Fruit fly (Drosophila melanogaster): ENCODE data around the gene CG7271.

The CG7271 gene

DNA sequence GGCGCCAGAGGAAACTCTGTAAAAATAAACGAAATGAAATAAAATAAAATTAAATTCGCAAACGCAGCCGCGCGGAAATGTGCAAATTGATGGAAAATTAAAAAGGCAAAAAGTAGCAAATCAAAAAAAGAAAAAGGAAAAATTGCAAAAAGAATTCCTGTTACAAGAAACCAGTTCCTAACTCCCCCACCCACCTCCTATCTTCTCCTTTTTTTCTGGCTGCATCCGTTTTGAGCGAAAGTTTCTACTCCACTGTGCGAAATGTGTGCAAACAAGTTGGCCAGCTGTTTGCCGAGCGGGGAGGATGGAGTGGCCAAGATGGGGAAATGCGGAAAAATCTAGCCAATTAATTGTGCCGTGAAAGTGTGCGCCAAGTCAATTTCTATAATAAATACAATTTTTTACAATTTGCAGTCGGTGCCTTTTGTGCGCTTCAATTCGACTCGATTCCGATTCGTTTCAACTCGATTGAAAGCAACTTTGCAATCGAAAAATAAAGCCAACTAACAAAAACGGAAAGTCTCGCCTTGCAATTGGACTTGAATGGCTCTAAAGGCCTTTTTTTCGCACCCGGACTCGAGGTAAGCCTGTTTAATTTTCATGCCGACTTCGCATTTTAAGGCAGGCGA lies 38.0 kb downstream of the CG7271 start:
- no peak for TF ChIP-seq CG10565 (GFP tag; optimal IDR thresholded peaks at IDR 0.05)
- peak; percentile 49; the same call in 1 of the 2 replicates for TF ChIP-seq Drgx (GFP tag; IDR thresholded peaks at IDR 0.05)
- TF ChIP-seq Ets65A (GFP tag) = peak; percentile 57
- TF ChIP-seq CG12299 (tag; optimal IDR thresholded peaks at IDR 0.05) = no peak
- no peak for TF ChIP-seq zfh2 (GFP tag; optimal IDR thresholded peaks at IDR 0.05)
- TF ChIP-seq Ravus (GFP tag; IDR thresholded peaks at IDR 0.05) = no peak
- no peak for TF ChIP-seq Atf3 (GFP tag; optimal IDR thresholded peaks at IDR 0.05)
- peak; percentile 57 for TF ChIP-seq CG15601 (tag; optimal IDR thresholded peaks at IDR 0.05)
- peak; percentile 34 for TF ChIP-seq sens (GFP tag)
- TF ChIP-seq so (GFP tag; IDR thresholded peaks at IDR 0.05) = 0 out of 3 replicates have a peak, but pooled peaks have one; percentile 10
- no peak for TF ChIP-seq BEAF-32 (GFP tag; optimal IDR thresholded peaks at IDR 0.05)
- TF ChIP-seq HLH4C (GFP tag; IDR thresholded peaks at IDR 0.05; ENCODE audit: partially characterized antibody) = no peak
- no peak for TF ChIP-seq unc-4 (GFP tag; IDR thresholded peaks at IDR 0.05; ENCODE audit: partially characterized antibody)
- no peak for TF ChIP-seq CG12659 (GFP tag; optimal IDR thresholded peaks at IDR 0.05)
- TF ChIP-seq CG14014 (GFP tag; IDR thresholded peaks at IDR 0.05) = 0 out of 2 replicates have a peak, but pooled peaks have one; percentile 23
- TF ChIP-seq chinmo (GFP tag; IDR thresholded peaks at IDR 0.05; ENCODE audit: partially characterized antibody) = no peak
- TF ChIP-seq CG1832 (GFP tag; optimal IDR thresholded peaks at IDR 0.05) = no peak

- no peak for TF ChIP-seq CG9727 (GFP tag; optimal IDR thresholded peaks at IDR 0.05)
- TF ChIP-seq kni (GFP tag; optimal IDR thresholded peaks at IDR 0.05) = peak; percentile 50
- TF ChIP-seq Opbp (GFP tag; IDR thresholded peaks at IDR 0.05; ENCODE audit: partially characterized antibody) = 0 out of 3 replicates have a peak, but pooled peaks have one; percentile 7
- TF ChIP-seq CG34422 (GFP tag; IDR thresholded peaks at IDR 0.05) = 0 out of 3 replicates have a peak, but pooled peaks have one; percentile 13
- TF ChIP-seq pros (GFP tag; optimal IDR thresholded peaks at IDR 0.05) = peak; percentile 52
- TF ChIP-seq trem (tag; optimal IDR thresholded peaks at IDR 0.05) = no peak
- no peak for TF ChIP-seq CG15269 (tag; optimal IDR thresholded peaks at IDR 0.05)
- no peak for TF ChIP-seq CG3163 (GFP tag; optimal IDR thresholded peaks at IDR 0.05)
- 0 out of 3 replicates have a peak, but pooled peaks have one; percentile 31 for TF ChIP-seq CG11093 (GFP tag; IDR thresholded peaks at IDR 0.05)
- TF ChIP-seq Awh (GFP tag; IDR thresholded peaks at IDR 0.05) = 0 out of 2 replicates have a peak, but pooled peaks have one; percentile 49
- TF ChIP-seq Sry-β (GFP tag; optimal IDR thresholded peaks at IDR 0.05) = no peak
- TF ChIP-seq CG5180 (GFP tag; optimal IDR thresholded peaks at IDR 0.05) = peak; percentile 88
- TF ChIP-seq CG11504 (tag; optimal IDR thresholded peaks at IDR 0.05) = peak; percentile 88
- peak; percentile 31 for TF ChIP-seq sens (GFP tag)
- TF ChIP-seq sna (GFP tag; IDR thresholded peaks at IDR 0.05; ENCODE audit: partially characterized antibody) = 0 out of 2 replicates have a peak, but pooled peaks have one; percentile 39
- TF ChIP-seq CG8388 (GFP tag; optimal IDR thresholded peaks at IDR 0.05) = peak; percentile 10
- no peak for TF ChIP-seq CG12236 (GFP tag; optimal IDR thresholded peaks at IDR 0.05)
- TF ChIP-seq hkb (optimal IDR thresholded peaks at IDR 0.05) = no peak
- TF ChIP-seq hkb (GFP tag; IDR thresholded peaks at IDR 0.05) = peak; percentile 19; the same call in 1 of the 2 replicates
- TF ChIP-seq lov (optimal IDR thresholded peaks at IDR 0.05) = no peak
- TF ChIP-seq lov (GFP tag; IDR thresholded peaks at IDR 0.05) = 0 out of 3 replicates have a peak, but pooled peaks have one; percentile 30
- TF ChIP-seq tup (GFP tag; optimal IDR thresholded peaks at IDR 0.05) = no peak
- TF ChIP-seq zen2 (GFP tag; IDR thresholded peaks at IDR 0.05; ENCODE audit: partially characterized antibody) = no peak
- peak; percentile 31 for TF ChIP-seq CG8924 (tag; optimal IDR thresholded peaks at IDR 0.05)
- TF ChIP-seq CG14441 (GFP tag; IDR thresholded peaks at IDR 0.05) = 0 out of 2 replicates have a peak, but pooled peaks have one; percentile 12
- TF ChIP-seq CG1832 (GFP tag; optimal IDR thresholded peaks at IDR 0.05) = peak; percentile 80
- no peak for TF ChIP-seq CG4730 (GFP tag; IDR thresholded peaks at IDR 0.05)
- 0 out of 2 replicates have a peak, but pooled peaks have one; percentile 31 for TF ChIP-seq ttk (GFP tag; IDR thresholded peaks at IDR 0.05)
- peak; percentile 36 for TF ChIP-seq kah (GFP tag; optimal IDR thresholded peaks at IDR 0.05)
- peak in 1 of 2 experiments; percentile 6 for TF ChIP-seq Pdp1 (GFP tag; optimal IDR thresholded peaks at IDR 0.05)
- 0 out of 2 replicates have a peak, but pooled peaks have one; percentile 8 for TF ChIP-seq CG9932 (GFP tag; IDR thresholded peaks at IDR 0.05)
Measured at dm6 chr3L:18627657-18628455, 39.3 kb downstream of the CG7271 start.
